Fruit fly (Drosophila melanogaster) whole organism, embryonic: ENCODE results near the gene aru.

Experiments used
- Awh ChIP-seq: fragments of 200-800 bp; sonication (Bioruptor generic); IDR thresholded peaks from 2 replicates; pipeline ENCODE4, ENCODE4 v1.3.6; 2022; ENCODE audit warnings: missing biosample characterization, missing genetic modification characterization
- BtbVII ChIP-seq: fragments of 200-800 bp; sonication (Bioruptor generic); optimal IDR thresholded peaks from 3 replicates; lab custom pipeline; 2017; ENCODE audit warnings: missing biosample characterization, mild to moderate bottlenecking, missing genetic modification characterization
- CG10565 ChIP-seq: fragments of 200-800 bp; sonication (Bioruptor generic); optimal IDR thresholded peaks from 3 replicates; lab custom pipeline; 2016; ENCODE audit warnings: missing biosample characterization, mild to moderate bottlenecking, missing genetic modification characterization
- CG12659 ChIP-seq: fragments of 200-800 bp; sonication (Bioruptor generic); optimal IDR thresholded peaks from 3 replicates; lab custom pipeline; 2017; ENCODE audit warnings: mild to moderate bottlenecking, missing biosample characterization, missing genetic modification reagents, missing genetic modification characterization
- CG12744 ChIP-seq: fragments of 200-800 bp; sonication (Bioruptor generic); optimal IDR thresholded peaks from 2 replicates; lab custom pipeline; 2016; ENCODE audit warnings: missing biosample characterization, missing genetic modification characterization
- CG12769 ChIP-seq: fragments of 200-800 bp; sonication (Bioruptor generic); optimal IDR thresholded peaks from 2 replicates; lab custom pipeline; 2019; ENCODE audit warnings: missing biosample characterization, mild to moderate bottlenecking, missing genetic modification characterization, moderate library complexity
- CG15479 ChIP-seq: fragments of 200-800 bp; sonication (Bioruptor generic); optimal IDR thresholded peaks from 3 replicates; lab custom pipeline; 2019; ENCODE audit warnings: missing biosample characterization, mild to moderate bottlenecking, missing genetic modification characterization, moderate library complexity
- CG16813 ChIP-seq: fragments of 200-800 bp; sonication (Bioruptor generic); IDR thresholded peaks from 3 replicates; pipeline ENCODE4 v1.3.6; 2022; ENCODE audit warnings: missing biosample characterization, missing genetic modification characterization; ENCODE audit not compliant: partially characterized antibody
- CG16863 ChIP-seq: fragments of 200-800 bp; sonication (Bioruptor generic); optimal IDR thresholded peaks from 3 replicates; lab custom pipeline; 2016; ENCODE audit warnings: missing biosample characterization, missing genetic modification characterization
- CG2199 ChIP-seq: fragments of 200-800 bp; sonication (Bioruptor generic); IDR thresholded peaks from 3 replicates; pipeline ENCODE4 v1.3.6; 2022; ENCODE audit warnings: missing biosample characterization, missing genetic modification characterization
- CG2712 ChIP-seq: fragments of 200-800 bp; optimal IDR thresholded peaks from 3 replicates; lab custom pipeline; 2019; ENCODE audit warnings: missing biosample characterization, mild to moderate bottlenecking, missing genetic modification characterization, moderate library complexity
- CG30403 ChIP-seq: fragments of 200-800 bp; sonication (Bioruptor generic); optimal IDR thresholded peaks from 3 replicates; lab custom pipeline; 2016; ENCODE audit warnings: missing biosample characterization, missing genetic modification characterization
- CG30431 ChIP-seq: fragments of 200-800 bp; sonication (Bioruptor generic); optimal IDR thresholded peaks from 2 replicates; lab custom pipeline; 2017; ENCODE audit warnings: missing biosample characterization, missing genetic modification characterization
- CG31388 ChIP-seq: fragments of 200-800 bp; sonication (Bioruptor generic); optimal IDR thresholded peaks from 2 replicates; lab custom pipeline; 2016; ENCODE audit warnings: missing biosample characterization, missing genetic modification characterization
- CG33557 ChIP-seq: fragments of 200-800 bp; sonication (Bioruptor generic); optimal IDR thresholded peaks from 2 replicates; lab custom pipeline; 2019; ENCODE audit warnings: missing biosample characterization, mild to moderate bottlenecking, missing genetic modification characterization, moderate library complexity
- CG3995 ChIP-seq: fragments of 200-800 bp; sonication (Bioruptor generic); optimal IDR thresholded peaks from 3 replicates; lab custom pipeline; 2016; ENCODE audit warnings: missing biosample characterization, missing genetic modification characterization
- CG6854 ChIP-seq: fragments of 200-800 bp; sonication (Bioruptor generic); optimal IDR thresholded peaks from 3 replicates; lab custom pipeline; 2017; ENCODE audit warnings: missing biosample characterization, mild to moderate bottlenecking, missing genetic modification characterization
- Doc3 ChIP-seq: fragments of 200-800 bp; sonication (Bioruptor generic); IDR thresholded peaks from 3 replicates; pipeline ENCODE4 v1.3.6; 2022; ENCODE audit warnings: missing biosample characterization, missing genetic modification characterization; ENCODE audit not compliant: partially characterized antibody
- H15 ChIP-seq: fragments of 200-800 bp; sonication (Bioruptor generic); IDR thresholded peaks from 3 replicates; pipeline ENCODE4 v1.3.6; 2022; ENCODE audit warnings: missing biosample characterization, missing genetic modification characterization
- Hr78 ChIP-seq, 2 experiments: fragments of 200-800 bp in 1 of 2; fragments of >200 bp in 1 of 2; sonication (Bioruptor generic) in 1 of 2; optimal IDR thresholded peaks; 2 replicates each; lab custom pipeline; 2017 to 2019; ENCODE audit warnings: missing biosample characterization in 2 of 2, missing genetic modification characterization in 2 of 2, mild to moderate bottlenecking in 1 of 2, moderate library complexity in 1 of 2
- Lhr ChIP-seq: fragments of 200-800 bp; sonication (Bioruptor generic); optimal IDR thresholded peaks from 3 replicates; lab custom pipeline; 2017; ENCODE audit warnings: mild to moderate bottlenecking, missing biosample characterization, missing genetic modification reagents, missing genetic modification characterization
- Mrtf ChIP-seq: fragments of 200-800 bp; sonication (Bioruptor generic); IDR thresholded peaks from 3 replicates; pipeline ENCODE4 v1.3.6; 2022; ENCODE audit warnings: missing biosample characterization, missing genetic modification characterization
- Pdp1 ChIP-seq, 2 experiments: fragments of 200-800 bp; sonication (Bioruptor generic); optimal IDR thresholded peaks; 3 replicates each; lab custom pipeline; 2016; ENCODE audit warnings: missing biosample characterization in 2 of 2, missing genetic modification characterization in 2 of 2, mild to moderate bottlenecking in 1 of 2, moderate library complexity in 1 of 2
- ab ChIP-seq: fragments of 200-800 bp; sonication (Bioruptor generic); optimal IDR thresholded peaks from 2 replicates; lab custom pipeline; 2016; ENCODE audit warnings: missing biosample characterization, missing genetic modification characterization
- caup ChIP-seq: fragments of 200-800 bp; sonication (Bioruptor generic); optimal IDR thresholded peaks from 3 replicates; lab custom pipeline; 2017; ENCODE audit warnings: missing biosample characterization, mild to moderate bottlenecking, missing genetic modification characterization, moderate library complexity; ENCODE audit not compliant: severe bottlenecking
- cg ChIP-seq: fragments of 200-800 bp; sonication (Bioruptor generic); optimal IDR thresholded peaks from 3 replicates; lab custom pipeline; 2019; ENCODE audit warnings: missing biosample characterization, mild to moderate bottlenecking, missing genetic modification characterization, moderate library complexity
- crol ChIP-seq: fragments of 200-800 bp; sonication (Bioruptor generic); IDR thresholded peaks from 2 replicates; pipeline ENCODE4 v1.3.6; 2022; ENCODE audit warnings: missing biosample characterization, missing genetic modification characterization
- en ChIP-seq: fragments of 200-800 bp; sonication (Bioruptor generic); optimal IDR thresholded peaks from 2 replicates; lab custom pipeline; 2016; ENCODE audit warnings: missing biosample characterization, missing genetic modification characterization
- fd3F ChIP-seq: fragments of 200-800 bp; sonication (Bioruptor generic); optimal IDR thresholded peaks from 2 replicates; lab custom pipeline; 2018; ENCODE audit warnings: missing biosample characterization, mild to moderate bottlenecking, missing genetic modification characterization, moderate library complexity
- gfzf ChIP-seq: fragments of 200-800 bp; sonication (Bioruptor generic); optimal IDR thresholded peaks from 2 replicates; lab custom pipeline; 2016; ENCODE audit warnings: missing biosample characterization, mild to moderate bottlenecking, missing genetic modification characterization, moderate library complexity
- h ChIP-seq: fragments of >200 bp; optimal IDR thresholded peaks from 2 replicates; lab custom pipeline; 2017
- pb ChIP-seq: fragments of 200-800 bp; sonication (Bioruptor generic); optimal IDR thresholded peaks from 3 replicates; lab custom pipeline; 2016; ENCODE audit warnings: missing biosample characterization, missing genetic modification characterization
- pnt ChIP-seq: fragments of 200-800 bp; sonication (Bioruptor generic); optimal IDR thresholded peaks from 3 replicates; lab custom pipeline; 2016; ENCODE audit warnings: missing biosample characterization, missing genetic modification characterization
- rib ChIP-seq: fragments of 200-800 bp; sonication (Bioruptor generic); IDR thresholded peaks from 2 replicates; pipeline ENCODE4 v1.3.6; 2022; ENCODE audit warnings: missing biosample characterization, missing genetic modification characterization
- salm ChIP-seq: fragments of 200-800 bp; sonication (Bioruptor generic); optimal IDR thresholded peaks from 2 replicates; lab custom pipeline; 2018; ENCODE audit warnings: missing biosample characterization, mild to moderate bottlenecking, missing genetic modification characterization
- slbo ChIP-seq: fragments of 200-800 bp; sonication (Bioruptor generic); IDR thresholded peaks from 2 replicates; pipeline ENCODE4 v1.3.6; 2022; ENCODE audit warnings: missing biosample characterization, missing genetic modification characterization
- sna ChIP-seq: fragments of 200-800 bp; sonication (Bioruptor generic); IDR thresholded peaks from 2 replicates; pipeline ENCODE4 v1.3.6; 2022; ENCODE audit warnings: missing biosample characterization, missing genetic modification characterization; ENCODE audit not compliant: partially characterized antibody
- sr ChIP-seq: fragments of 200-800 bp; sonication (Bioruptor generic); IDR thresholded peaks from 3 replicates; pipeline ENCODE4 v1.3.6; 2022; ENCODE audit warnings: missing biosample characterization, missing genetic modification characterization
- usp ChIP-seq: fragments of >200 bp; optimal IDR thresholded peaks from 2 replicates; lab custom pipeline; 2017; ENCODE audit warnings: missing biosample characterization, missing genetic modification characterization
- z ChIP-seq: fragments of 200-800 bp; sonication (Bioruptor generic); IDR thresholded peaks from 3 replicates; pipeline ENCODE4 v1.3.6; 2022; ENCODE audit warnings: missing biosample characterization, missing genetic modification characterization

aru gene

dm6 chr2L:827516-828362 is 40.4 kb downstream of the aru start (continued):
- TF ChIP-seq CG15479 (GFP tag; lab: Kevin White, UChicago): peak; percentile 42
- TF ChIP-seq BtbVII (GFP tag; lab: Kevin White, UChicago): no peak
- TF ChIP-seq Lhr (GFP tag; lab: Kevin White, UChicago): peak; percentile 36
- 0 out of 3 replicates have a peak, but pooled peaks have one; percentile 14 for TF ChIP-seq H15 (GFP tag; lab: Robert Waterston, UW)
- no peak for TF ChIP-seq CG10565
- TF ChIP-seq ab (GFP tag; lab: Kevin White, UChicago): no peak
- TF ChIP-seq Mrtf (GFP tag; lab: Robert Waterston, UW): no peak
- TF ChIP-seq CG12659: peak; percentile 17
- no peak for TF ChIP-seq fd3F (GFP tag; lab: Kevin White, UChicago)
- TF ChIP-seq salm (tag; lab: Kevin White, UChicago): peak; percentile 44
- TF ChIP-seq CG33557 (GFP tag; lab: Kevin White, UChicago): peak; percentile 55
- no peak for TF ChIP-seq CG16813 (GFP tag; lab: Robert Waterston, UW)
- no peak for TF ChIP-seq caup (GFP tag; lab: Kevin White, UChicago)
- TF ChIP-seq CG30431 (GFP tag; lab: Kevin White, UChicago): peak; percentile 6
- TF ChIP-seq CG3995: no peak
- TF ChIP-seq CG16863 (GFP tag; lab: Kevin White, UChicago): no peak
- no peak for TF ChIP-seq h (lab: Kevin White, UChicago)
- TF ChIP-seq Hr78 (GFP tag; optimal IDR thresholded peaks at IDR 0.05; lab: Kevin White, UChicago): peak in 1 of 2 experiments; percentile 68
- TF ChIP-seq slbo (GFP tag; lab: Robert Waterston, UW): no peak

dm6 chr2L:827049-827448 is 41.1 kb downstream of the aru start:
- TF ChIP-seq z (GFP tag; lab: Robert Waterston, UW) (0 out of 3 replicates have a peak, but pooled peaks have one; percentile 58), rib (GFP tag; lab: Robert Waterston, UW) (0 out of 2 replicates have a peak, but pooled peaks have one; percentile 46), CG2199 (GFP tag; lab: Robert Waterston, UW) (no peak), sr (peak; percentile 17; the same call in 1 of the 3 replicates), Pdp1 (GFP tag; optimal IDR thresholded peaks at IDR 0.05; lab: Kevin White, UChicago) (peak in 1 of 2 experiments; percentile 83), CG12744 (no peak), gfzf (GFP tag; lab: Kevin White, UChicago) (no peak), Doc3 (GFP tag; lab: Robert Waterston, UW) (no peak), CG31388 (GFP tag; lab: Kevin White, UChicago) (no peak), Awh (GFP tag; lab: Robert Waterston, UW) (0 out of 2 replicates have a peak, but pooled peaks have one; percentile 38), usp (GFP tag; lab: Kevin White, UChicago) (no peak), CG6854 (GFP tag; lab: Kevin White, UChicago) (no peak), cg (GFP tag; lab: Kevin White, UChicago) (peak; percentile 10), sna (GFP tag; lab: Robert Waterston, UW) (no peak), pb (GFP tag; lab: Kevin White, UChicago) (no peak), CG2712 (tag; lab: Kevin White, UChicago) (no peak), CG12769 (tag; lab: Kevin White, UChicago) (peak; percentile 40), en (GFP tag; lab: Kevin White, UChicago) (no peak), CG30403 (GFP tag; lab: Kevin White, UChicago) (no peak), pnt (no peak), crol (GFP tag; lab: Robert Waterston, UW) (peak; percentile 45)
